Worm (Caenorhabditis elegans) whole organism, L2 larva: Measurements from ENCODE around the gene F21D9.4.

ENCODE experiments used
- F13H6.1 ChIP-seq: sonication (generic microtip); optimal IDR thresholded peaks from 2 replicates; lab custom pipeline; 2016; ENCODE audit warnings: missing genetic modification characterization, missing compliant biosample characterization
- R02D3.7 ChIP-seq: fragments of 150-350 bp; optimal IDR thresholded peaks from 2 replicates; lab custom pipeline; 2014; ENCODE audit warnings: missing biosample characterization, missing genetic modification characterization
- Y55F3AM.14 ChIP-seq: fragments of 200-800 bp; sonication (Bioruptor generic); optimal IDR thresholded peaks from 2 replicates; lab custom pipeline; 2018; ENCODE audit warnings: mild to moderate bottlenecking, missing genetic modification characterization, missing compliant biosample characterization
- ZK546.5 ChIP-seq: sonication (generic microtip); optimal IDR thresholded peaks from 2 replicates; lab custom pipeline; 2017; ENCODE audit warnings: missing biosample characterization, missing genetic modification characterization
- alr-1 ChIP-seq: fragments of 150-350 bp; optimal IDR thresholded peaks from 2 replicates; lab custom pipeline; 2014; ENCODE audit warnings: missing biosample characterization, missing genetic modification characterization
- ama-1 ChIP-seq: fragments of 150-350 bp; optimal IDR thresholded peaks from 2 replicates; lab custom pipeline; 2018; ENCODE audit warnings: inconsistent platforms
- ceh-16 ChIP-seq: fragments of 150-350 bp; optimal IDR thresholded peaks from 2 replicates; lab custom pipeline; 2014; ENCODE audit warnings: missing biosample characterization, missing genetic modification characterization
- ceh-82 ChIP-seq: fragments of 150-350 bp; optimal IDR thresholded peaks from 2 replicates; lab custom pipeline; 2014; ENCODE audit warnings: missing biosample characterization, missing genetic modification characterization
- crh-2 ChIP-seq: sonication (generic microtip); optimal IDR thresholded peaks from 2 replicates; lab custom pipeline; 2017; ENCODE audit warnings: missing biosample characterization, missing genetic modification characterization
- dmd-4 ChIP-seq: sonication (generic microtip); optimal IDR thresholded peaks from 2 replicates; lab custom pipeline; 2017; ENCODE audit warnings: missing biosample characterization, missing genetic modification characterization
- egl-27 ChIP-seq: sonication (generic microtip); optimal IDR thresholded peaks from 3 replicates; lab custom pipeline; 2017; ENCODE audit warnings: missing biosample characterization, missing genetic modification reagents, missing genetic modification characterization
- elt-1 ChIP-seq: fragments of 150-350 bp; optimal IDR thresholded peaks from 2 replicates; lab custom pipeline; 2014; ENCODE audit warnings: missing biosample characterization, missing genetic modification characterization
- elt-3 ChIP-seq: sonication (generic microtip); optimal IDR thresholded peaks from 2 replicates; lab custom pipeline; 2017; ENCODE audit warnings: missing biosample characterization, missing genetic modification characterization
- fos-1 ChIP-seq: fragments of 150-350 bp; optimal IDR thresholded peaks from 2 replicates; lab custom pipeline; 2014; ENCODE audit warnings: missing biosample characterization, missing genetic modification characterization
- gmeb-1 ChIP-seq: fragments of 150-350 bp; optimal IDR thresholded peaks from 2 replicates; lab custom pipeline; 2014; ENCODE audit warnings: missing biosample characterization, missing genetic modification characterization
- lin-11 ChIP-seq: fragments of 150-350 bp; sonication (generic microtip); optimal IDR thresholded peaks from 2 replicates; lab custom pipeline; 2014; ENCODE audit warnings: missing biosample characterization, missing genetic modification characterization, inconsistent platforms, mixed read lengths
- lin-13 ChIP-seq: fragments of 150-350 bp; optimal IDR thresholded peaks from 2 replicates; lab custom pipeline; 2014; ENCODE audit warnings: missing biosample characterization, missing genetic modification reagents, missing genetic modification characterization
- lin-39 ChIP-seq: fragments of 150-350 bp; optimal IDR thresholded peaks from 2 replicates; lab custom pipeline; 2014; ENCODE audit warnings: missing biosample characterization, missing genetic modification reagents, missing genetic modification characterization
- lsy-2 ChIP-seq, 2 experiments: fragments of 150-350 bp in 1 of 2; sonication (generic microtip) in 1 of 2; optimal IDR thresholded peaks; 2 replicates each; lab custom pipeline; 2014 to 2017; ENCODE audit warnings: missing biosample characterization in 2 of 2, missing genetic modification characterization in 2 of 2
- mab-5 ChIP-seq: fragments of 150-350 bp; optimal IDR thresholded peaks from 2 replicates; lab custom pipeline; 2014; ENCODE audit warnings: missing biosample characterization, missing genetic modification characterization
- mbf-1 ChIP-seq: sonication (generic microtip); optimal IDR thresholded peaks from 2 replicates; lab custom pipeline; 2017; ENCODE audit warnings: missing biosample characterization, missing genetic modification characterization
- mdl-1 ChIP-seq, 2 experiments: fragments of 150-350 bp in 1 of 2; sonication (generic microtip) in 1 of 2; optimal IDR thresholded peaks; 2 replicates each; lab custom pipeline; 2017; ENCODE audit warnings: missing biosample characterization in 2 of 2, missing genetic modification characterization in 2 of 2
- nhr-10 ChIP-seq: sonication (generic microtip); optimal IDR thresholded peaks from 2 replicates; lab custom pipeline; 2017; ENCODE audit warnings: missing biosample characterization, missing genetic modification characterization
- nhr-11 ChIP-seq: fragments of 150-350 bp; optimal IDR thresholded peaks from 2 replicates; lab custom pipeline; 2014; ENCODE audit warnings: missing biosample characterization, missing genetic modification characterization
- nhr-129 ChIP-seq: fragments of 150-350 bp; optimal IDR thresholded peaks from 2 replicates; lab custom pipeline; 2014; ENCODE audit warnings: missing biosample characterization, missing genetic modification characterization
- nhr-21 ChIP-seq: fragments of 150-350 bp; optimal IDR thresholded peaks from 2 replicates; lab custom pipeline; 2014; ENCODE audit warnings: missing biosample characterization, missing genetic modification characterization
- nhr-23 ChIP-seq: fragments of 150-350 bp; optimal IDR thresholded peaks from 2 replicates; lab custom pipeline; 2014; ENCODE audit warnings: missing biosample characterization, missing genetic modification reagents, missing genetic modification characterization
- nhr-237 ChIP-seq: fragments of 150-350 bp; optimal IDR thresholded peaks from 2 replicates; lab custom pipeline; 2014; ENCODE audit warnings: missing biosample characterization, missing genetic modification characterization
- nhr-25 ChIP-seq: fragments of 150-350 bp; sonication (generic microtip); optimal IDR thresholded peaks from 3 replicates; lab custom pipeline; 2014; ENCODE audit warnings: missing biosample characterization, missing genetic modification characterization
- nhr-6 ChIP-seq: fragments of 150-350 bp; optimal IDR thresholded peaks from 2 replicates; lab custom pipeline; 2014; ENCODE audit warnings: missing biosample characterization, missing genetic modification characterization
- nhr-77 ChIP-seq: fragments of 150-350 bp; optimal IDR thresholded peaks from 2 replicates; lab custom pipeline; 2014; ENCODE audit warnings: missing biosample characterization, missing genetic modification characterization
- peb-1 ChIP-seq: fragments of 150-350 bp; optimal IDR thresholded peaks from 2 replicates; lab custom pipeline; 2014; ENCODE audit warnings: missing biosample characterization, missing genetic modification characterization
- sem-4 ChIP-seq: fragments of 150-350 bp; optimal IDR thresholded peaks from 2 replicates; lab custom pipeline; 2014; ENCODE audit warnings: missing biosample characterization, missing genetic modification reagents, missing genetic modification characterization
- skn-1 ChIP-seq: sonication (generic microtip); optimal IDR thresholded peaks from 2 replicates; lab custom pipeline; 2017; ENCODE audit warnings: missing biosample characterization, missing genetic modification characterization
- sma-3 ChIP-seq: sonication (generic microtip); optimal IDR thresholded peaks from 2 replicates; lab custom pipeline; 2016; ENCODE audit warnings: missing genetic modification reagents, missing genetic modification characterization, missing compliant biosample characterization
- sma-9 ChIP-seq, 2 experiments: fragments of 150-350 bp in 1 of 2; sonication (generic microtip) in 1 of 2; optimal IDR thresholded peaks; 2 replicates each; lab custom pipeline; 2014 to 2016; ENCODE audit warnings: missing genetic modification characterization in 2 of 2, mild to moderate bottlenecking in 1 of 2, missing biosample characterization in 1 of 2, missing compliant biosample characterization in 1 of 2, missing genetic modification reagents in 1 of 2, moderate library complexity in 1 of 2
- snpc-4 ChIP-seq: fragments of 150-350 bp; optimal IDR thresholded peaks from 2 replicates; lab custom pipeline; 2014; ENCODE audit warnings: missing biosample characterization, missing genetic modification characterization
- unc-39 ChIP-seq: fragments of 150-350 bp; optimal IDR thresholded peaks from 2 replicates; lab custom pipeline; 2014; ENCODE audit warnings: missing biosample characterization, missing genetic modification characterization
- unc-55 ChIP-seq: fragments of 150-350 bp; sonication (generic microtip); optimal IDR thresholded peaks from 3 replicates; lab custom pipeline; 2014; ENCODE audit warnings: missing biosample characterization, missing genetic modification reagents, missing genetic modification characterization
- unc-62 ChIP-seq: fragments of 150-350 bp; optimal IDR thresholded peaks from 2 replicates; lab custom pipeline; 2014; ENCODE audit warnings: missing biosample characterization, missing genetic modification reagents, missing genetic modification characterization
- zag-1 ChIP-seq: fragments of 150-350 bp; optimal IDR thresholded peaks from 2 replicates; lab custom pipeline; 2014; ENCODE audit warnings: missing biosample characterization, missing genetic modification characterization
- ztf-11 ChIP-seq: sonication (generic microtip); optimal IDR thresholded peaks from 2 replicates; lab custom pipeline; 2017; ENCODE audit warnings: missing biosample characterization, missing genetic modification characterization
- ztf-4 ChIP-seq: fragments of 150-350 bp; optimal IDR thresholded peaks from 2 replicates; lab custom pipeline; 2014; ENCODE audit warnings: missing biosample characterization, missing genetic modification characterization

Gene F21D9.4

DNA sequence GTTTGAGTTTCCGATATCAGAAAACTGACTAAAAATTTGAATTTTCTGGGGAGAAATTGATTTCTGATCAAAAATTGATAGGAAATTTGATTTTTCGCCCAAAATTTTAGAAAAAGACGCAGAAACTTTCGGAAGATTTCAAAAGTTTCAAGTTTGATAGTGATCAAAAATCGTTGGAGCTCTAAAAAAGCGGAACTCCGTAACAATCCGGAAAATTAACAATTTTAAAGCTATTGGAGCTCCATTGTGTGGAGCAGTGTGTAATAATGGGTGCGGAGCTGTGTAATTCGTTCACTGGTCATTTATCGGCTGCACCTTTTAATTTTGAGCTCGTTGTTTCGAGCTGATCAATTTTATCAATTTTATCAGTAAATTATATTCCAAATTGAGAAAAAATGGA, at the start of gene F21D9.4:
Gene F21D9.4 (plus strand): TSS at position 301 of the 400 bp plus-strand sequence.
- no peak for TF ChIP-seq unc-55 (GFP tag; lab: Kevin White, UChicago)
- TF ChIP-seq nhr-77, result no peak
- no peak for TF ChIP-seq lin-39 (tag; lab: Kevin White, UChicago)
- TF ChIP-seq mbf-1, result no peak
- no peak for TF ChIP-seq elt-3 (tag; lab: Kevin White, UChicago)
- TF ChIP-seq mab-5, result no peak
- TF ChIP-seq nhr-23 (tag; lab: Kevin White, UChicago), result no peak
- TF ChIP-seq, all 48 proteins: peak for 0

DNA sequence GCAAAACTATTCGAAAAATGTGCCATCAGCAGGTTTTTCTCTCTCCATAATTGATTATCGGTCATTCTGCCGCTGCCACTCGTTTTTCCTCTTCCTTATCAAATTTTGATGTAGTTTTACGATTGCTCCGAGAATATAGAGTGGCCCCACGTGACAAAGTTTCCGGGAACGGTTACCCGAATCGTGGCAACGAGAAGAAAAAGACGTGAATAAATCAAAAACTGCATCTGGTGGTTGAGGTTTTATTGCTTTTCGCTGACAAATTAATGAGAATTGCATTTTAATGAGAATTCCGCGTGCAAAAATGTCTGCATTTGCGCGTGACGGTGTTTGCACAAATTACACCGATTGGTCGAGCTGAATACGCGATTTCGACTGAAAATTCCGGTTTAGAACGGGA, 48.2 kb upstream of the F21D9.4 start:
- no peak for TF ChIP-seq ceh-82 (tag; lab: Kevin White, UChicago)
- TF ChIP-seq lin-39 (tag; lab: Kevin White, UChicago), result no peak
- TF ChIP-seq fos-1 (tag; lab: Kevin White, UChicago), result peak; percentile 50
- TF ChIP-seq sma-9 (GFP tag; optimal IDR thresholded peaks at IDR 0.05; lab: Kevin White, UChicago), result peak; percentile 41
- no peak for TF ChIP-seq sma-9 (tag; optimal IDR thresholded peaks at IDR 0.05; lab: Kevin White, UChicago)
- TF ChIP-seq crh-2, result peak; percentile 72
- TF ChIP-seq lsy-2 (tag; optimal IDR thresholded peaks at IDR 0.05; lab: Kevin White, UChicago), result no peak
- peak in 1 of 2 experiments; percentile 59 for TF ChIP-seq mdl-1 (tag; optimal IDR thresholded peaks at IDR 0.05; lab: Kevin White, UChicago)

DNA sequence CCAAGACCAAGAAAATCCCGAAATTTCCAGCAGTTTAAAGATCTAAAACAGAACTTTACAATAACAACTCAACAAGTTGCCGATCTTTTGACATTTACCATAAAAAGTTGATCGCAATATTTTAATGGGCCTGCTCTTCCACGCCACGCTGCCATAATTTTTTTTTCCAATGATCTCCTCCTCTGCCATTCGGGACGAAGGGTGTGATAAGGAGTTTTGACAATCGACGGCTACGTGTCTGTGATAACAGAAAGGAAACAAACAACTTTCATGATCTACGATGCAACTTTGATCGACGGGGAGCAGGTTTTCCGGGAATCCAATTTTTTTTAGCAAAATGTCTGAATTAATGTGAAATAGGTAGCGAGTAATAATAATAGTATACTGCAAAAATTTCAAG, 46.7 kb upstream of the F21D9.4 start:
- no peak for TF ChIP-seq mab-5
- peak; percentile 73 for TF ChIP-seq fos-1 (tag; lab: Kevin White, UChicago)
- TF ChIP-seq nhr-25 (tag; lab: Kevin White, UChicago), result no peak
- TF ChIP-seq crh-2, result peak; percentile 55
- TF ChIP-seq nhr-237 (tag; lab: Kevin White, UChicago), result no peak
- TF ChIP-seq gmeb-1 (tag; lab: Kevin White, UChicago), result no peak
- no peak for TF ChIP-seq alr-1
- no peak for TF ChIP-seq elt-1
- no peak for TF ChIP-seq R02D3.7 (tag; lab: Kevin White, UChicago)
- no peak for TF ChIP-seq lsy-2 (tag; optimal IDR thresholded peaks at IDR 0.05; lab: Kevin White, UChicago)
- TF ChIP-seq lin-11 (tag; lab: Kevin White, UChicago), result no peak
- TF ChIP-seq ztf-4 (tag; lab: Kevin White, UChicago), result no peak
- no peak for TF ChIP-seq zag-1 (tag; lab: Kevin White, UChicago)
- TF ChIP-seq, all 48 proteins: peak for 2

DNA sequence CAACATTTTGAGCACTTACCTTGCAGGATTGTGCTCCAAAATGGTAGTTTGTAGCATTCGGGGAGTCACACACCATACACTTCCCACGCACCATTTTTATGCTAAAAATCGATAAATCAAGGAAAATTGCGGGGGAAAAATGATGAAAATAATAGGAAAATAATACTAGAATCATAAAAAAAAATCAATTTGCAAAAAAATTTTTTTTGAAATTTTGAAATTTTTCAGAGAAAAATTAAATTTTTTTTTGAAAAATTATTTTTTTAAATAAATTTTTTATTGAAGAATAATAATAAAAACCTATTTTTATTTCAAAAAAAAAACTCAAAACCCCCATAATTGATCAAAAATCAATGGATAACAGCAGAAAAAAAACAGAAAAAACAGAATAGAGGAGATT, 41.8 kb upstream of the F21D9.4 start, which contains the start of gene nhr-79:
Gene nhr-79 (minus strand): TSS at position 101 of the 400 bp plus-strand sequence.
- TF ChIP-seq nhr-10 (tag; lab: Kevin White, UChicago) (no peak), unc-39 (tag; lab: Kevin White, UChicago) (no peak), unc-55 (GFP tag; lab: Kevin White, UChicago) (no peak), sma-3 (GFP tag; lab: Kevin White, UChicago) (no peak), nhr-21 (tag; lab: Kevin White, UChicago) (no peak), nhr-25 (tag; lab: Kevin White, UChicago) (no peak), ztf-4 (tag; lab: Kevin White, UChicago) (no peak), egl-27 (tag; lab: Kevin White, UChicago) (no peak), ZK546.5 (no peak), sem-4 (tag; lab: Kevin White, UChicago) (no peak), ceh-16 (tag; lab: Kevin White, UChicago) (no peak), lsy-2 (tag; optimal IDR thresholded peaks at IDR 0.05; lab: Kevin White, UChicago) (no peak), skn-1 (tag; lab: Kevin White, UChicago) (no peak), ama-1 (lab: Kevin White, UChicago) (no peak), ztf-11 (no peak), elt-1 (no peak), gmeb-1 (tag; lab: Kevin White, UChicago) (no peak), lin-13 (GFP tag; lab: Kevin White, UChicago) (no peak), nhr-237 (tag; lab: Kevin White, UChicago) (no peak), unc-62 (GFP tag; lab: Kevin White, UChicago) (no peak)

DNA sequence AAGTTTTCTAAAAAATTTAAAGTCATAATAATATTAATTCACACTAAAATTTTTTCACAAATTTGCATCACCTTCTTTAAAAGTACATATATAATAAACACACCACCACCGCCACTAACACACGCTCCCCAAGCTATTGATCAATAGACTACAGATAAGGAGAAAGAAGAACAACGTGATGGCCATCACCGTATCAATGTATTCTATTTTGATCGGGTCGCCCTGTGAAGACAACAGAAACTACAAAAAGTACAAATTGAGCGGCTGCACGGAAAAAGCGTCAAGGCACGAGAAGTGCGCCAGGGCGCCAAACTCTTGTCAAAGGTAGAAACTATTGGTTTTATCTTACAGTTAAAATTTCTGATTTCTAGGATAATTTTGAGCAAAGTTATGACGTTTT, 41.3 kb upstream of the F21D9.4 start:
- no peak for TF ChIP-seq mab-5
- no peak for TF ChIP-seq unc-39 (tag; lab: Kevin White, UChicago)
- TF ChIP-seq F13H6.1 (tag; lab: Kevin White, UChicago), result peak; percentile 17
- no peak for TF ChIP-seq sem-4 (tag; lab: Kevin White, UChicago)
- no peak for TF ChIP-seq dmd-4 (tag; lab: Kevin White, UChicago)
- TF ChIP-seq lin-13 (GFP tag; lab: Kevin White, UChicago), result peak; percentile 22
- no peak for TF ChIP-seq ztf-4 (tag; lab: Kevin White, UChicago)
- TF ChIP-seq egl-27 (tag; lab: Kevin White, UChicago), result no peak
- no peak for TF ChIP-seq peb-1 (tag; lab: Kevin White, UChicago)
- TF ChIP-seq lin-11 (tag; lab: Kevin White, UChicago), result no peak
- TF ChIP-seq crh-2, result peak; percentile 71
- TF ChIP-seq unc-55 (GFP tag; lab: Kevin White, UChicago), result no peak
- TF ChIP-seq ama-1 (lab: Kevin White, UChicago), result no peak
- TF ChIP-seq nhr-129, result peak; percentile 4
- TF ChIP-seq ZK546.5, result no peak
- TF ChIP-seq nhr-11 (tag; lab: Kevin White, UChicago), result no peak
- no peak for TF ChIP-seq mdl-1 (tag; optimal IDR thresholded peaks at IDR 0.05; lab: Kevin White, UChicago)
- no peak for TF ChIP-seq nhr-6 (tag; lab: Kevin White, UChicago)
- TF ChIP-seq R02D3.7 (tag; lab: Kevin White, UChicago), result no peak
- TF ChIP-seq mbf-1, result no peak
- no peak for TF ChIP-seq Y55F3AM.14
- TF ChIP-seq zag-1 (tag; lab: Kevin White, UChicago), result no peak
- TF ChIP-seq snpc-4 (tag; lab: Kevin White, UChicago), result no peak
- TF ChIP-seq alr-1, result no peak
- TF ChIP-seq skn-1 (tag; lab: Kevin White, UChicago), result no peak
- no peak for TF ChIP-seq ztf-11
